Worm (Caenorhabditis elegans) whole organism, young adult: Measurements from ENCODE around the gene clec-193.

Source experiments
- F55B11.4 ChIP-seq: sonication (generic microtip); optimal IDR thresholded peaks from 2 replicates; lab custom pipeline; 2016; ENCODE audit warnings: missing compliant biosample characterization, missing genetic modification characterization, borderline replicate concordance; ENCODE audit not compliant: insufficient read depth
- F57C9.4 ChIP-seq: sonication (generic microtip); optimal IDR thresholded peaks from 2 replicates; lab custom pipeline; 2017; ENCODE audit warnings: mild to moderate bottlenecking, missing genetic modification characterization, missing compliant biosample characterization
- Y53G8AR.9 ChIP-seq: fragments of 200-800 bp; sonication (Bioruptor generic); conservative IDR thresholded peaks from 2 replicates; pipeline ENCODE4 v1.3.6; 2022; ENCODE audit warnings: missing genetic modification reagents, missing genetic modification characterization, missing compliant biosample characterization
- ama-1 ChIP-seq, 3 experiments: fragments of 150-350 bp in 1 of 3; sonication (generic microtip) in 2 of 3; optimal IDR thresholded peaks; 2 replicates each; lab custom pipeline; 2014 to 2018; ENCODE audit warnings: missing biosample characterization in 2 of 3, missing genetic modification characterization in 2 of 3, missing genetic modification reagents in 2 of 3
- ceh-79 ChIP-seq: sonication (generic microtip); optimal IDR thresholded peaks from 2 replicates; lab custom pipeline; 2017; ENCODE audit warnings: mild to moderate bottlenecking, missing genetic modification characterization, missing compliant biosample characterization
- hrde-1 ChIP-seq: sonication (generic microtip); optimal IDR thresholded peaks from 2 replicates; lab custom pipeline; 2016; ENCODE audit warnings: missing genetic modification characterization, mild to moderate bottlenecking, missing compliant biosample characterization, moderate library complexity, missing genotype, missing genetic modification reagents, borderline replicate concordance
- sea-2 ChIP-seq: fragments of 200-800 bp; sonication (Bioruptor generic); IDR thresholded peaks from 2 replicates; pipeline ENCODE4 v1.3.6; 2022; ENCODE audit warnings: missing genetic modification characterization, missing compliant biosample characterization
- snpc-1.3 ChIP-seq: sonication (generic microtip); optimal IDR thresholded peaks from 2 replicates; lab custom pipeline; 2017; ENCODE audit warnings: missing genetic modification characterization, mild to moderate bottlenecking, missing compliant biosample characterization, antibody characterized with exemption, moderate library complexity, missing genotype, missing genetic modification reagents; ENCODE audit not compliant: insufficient read depth
- ztf-25 ChIP-seq: fragments of 200-800 bp; sonication (Bioruptor generic); IDR thresholded peaks from 2 replicates; pipeline ENCODE4 v1.3.6; 2022; ENCODE audit warnings: missing genetic modification reagents, missing genetic modification characterization, missing compliant biosample characterization
- ztf-26 ChIP-seq: sonication (generic microtip); optimal IDR thresholded peaks from 2 replicates; lab custom pipeline; 2017; ENCODE audit warnings: missing genetic modification characterization, missing compliant biosample characterization

DNA sequence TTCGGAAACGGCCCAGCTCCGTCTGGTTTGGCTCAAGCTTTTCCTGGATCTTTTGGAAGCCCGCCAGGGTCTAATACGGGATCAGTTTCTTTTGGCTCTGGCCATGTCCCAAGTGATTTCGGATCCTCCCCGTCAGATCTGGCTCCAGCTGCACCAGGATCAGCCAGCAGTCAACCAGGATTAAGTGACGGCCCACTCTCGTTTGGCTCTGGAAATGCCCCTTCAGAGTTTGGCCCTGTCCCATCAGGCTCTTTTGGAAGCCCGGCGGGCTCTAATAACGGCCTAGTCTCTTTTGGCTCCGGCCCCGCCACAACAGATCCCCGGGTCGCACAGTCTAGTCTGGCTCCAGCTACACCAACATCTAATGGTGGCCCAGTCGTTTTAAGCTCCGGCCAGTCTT, 28.5 kb downstream of the clec-193 start:
- no peak for TF ChIP-seq F55B11.4 (tag; lab: Kevin White, UChicago)
- no peak for TF ChIP-seq ztf-26 (tag; lab: Kevin White, UChicago)
- no peak for TF ChIP-seq ceh-79
- TF ChIP-seq ama-1 (optimal IDR thresholded peaks at IDR 0.05; lab: Kevin White, UChicago): no peak
- no peak for TF ChIP-seq ama-1 (GFP tag; optimal IDR thresholded peaks at IDR 0.05; lab: Kevin White, UChicago)
- 0 out of 2 replicates have a peak, but pooled peaks have one; percentile 28 for TF ChIP-seq ztf-25
- TF ChIP-seq F57C9.4: no peak
- TF ChIP-seq Y53G8AR.9: no peak
- TF ChIP-seq hrde-1 (tag; lab: Kevin White, UChicago): no peak
- TF ChIP-seq sea-2 (GFP tag; lab: Robert Waterston, UW): no peak
- no peak for TF ChIP-seq snpc-1.3
